Fruit fly (Drosophila melanogaster): ENCODE results near the gene eater.

eater gene

dm6 chr3R:27131408-27131807 lies 31.9 kb upstream of the eater start (continued):
- TF ChIP-seq phol (tag; optimal IDR thresholded peaks at IDR 0.05) (no peak), B-H2 (GFP tag; optimal IDR thresholded peaks at IDR 0.05) (peak; percentile 71), CG6175 (GFP tag; IDR thresholded peaks at IDR 0.05) (no peak), zen (tag; optimal IDR thresholded peaks at IDR 0.05) (no peak), cg (GFP tag; optimal IDR thresholded peaks at IDR 0.05) (no peak), ci (GFP tag; IDR thresholded peaks at IDR 0.05) (peak; percentile 58; the same call in 2 of the 3 replicates), bsh (GFP tag; optimal IDR thresholded peaks at IDR 0.05) (no peak), dmrt99B (tag; optimal IDR thresholded peaks at IDR 0.05) (peak; percentile 22), CG2712 (tag; optimal IDR thresholded peaks at IDR 0.05) (no peak), Atf-2 (GFP tag; optimal IDR thresholded peaks at IDR 0.05) (no peak), Rx (GFP tag; IDR thresholded peaks at IDR 0.05) (no peak), gcm2 (GFP tag; optimal IDR thresholded peaks at IDR 0.05) (no peak), dimm (GFP tag; IDR thresholded peaks at IDR 0.05) (no peak), Dip2 (GFP tag; IDR thresholded peaks at IDR 0.05) (no peak), slou (GFP tag; optimal IDR thresholded peaks at IDR 0.05) (no peak), pros (GFP tag; optimal IDR thresholded peaks at IDR 0.05) (no peak), CG4820 (GFP tag; optimal IDR thresholded peaks at IDR 0.05) (no peak), CG6854 (GFP tag; optimal IDR thresholded peaks at IDR 0.05) (peak; percentile 27), ranshi (GFP tag; IDR thresholded peaks at IDR 0.05) (peak; percentile 9; the same call in 1 of the 2 replicates), CkIIα-i1 (GFP tag; IDR thresholded peaks at IDR 0.05) (no peak), CG10543 (GFP tag; optimal IDR thresholded peaks at IDR 0.05) (peak; percentile 57), Antp (GFP tag; optimal IDR thresholded peaks at IDR 0.05) (peak; percentile 5), pb (GFP tag; optimal IDR thresholded peaks at IDR 0.05) (no peak), dati (GFP tag; IDR thresholded peaks at IDR 0.05) (no peak), Side (GFP tag; optimal IDR thresholded peaks at IDR 0.05) (peak; percentile 64), toy (GFP tag; IDR thresholded peaks at IDR 0.05) (peak; percentile 56; the same call in 1 of the 2 replicates), CG17328 (GFP tag; IDR thresholded peaks at IDR 0.05) (no peak), CG12391 (tag; optimal IDR thresholded peaks at IDR 0.05) (no peak), CG2889 (GFP tag; IDR thresholded peaks at IDR 0.05) (no peak), Gsc (GFP tag; IDR thresholded peaks at IDR 0.05) (no peak), CG17385 (GFP tag; optimal IDR thresholded peaks at IDR 0.05) (peak; percentile 15), Fer2 (tag; optimal IDR thresholded peaks at IDR 0.05) (peak; percentile 13), trh (GFP tag; optimal IDR thresholded peaks at IDR 0.05) (no peak), CG31441 (GFP tag; IDR thresholded peaks at IDR 0.05) (no peak), CG15601 (tag; optimal IDR thresholded peaks at IDR 0.05) (peak; percentile 64), stc (GFP tag; IDR thresholded peaks at IDR 0.05) (peak; percentile 25; the same call in 1 of the 2 replicates), gsb (GFP tag; IDR thresholded peaks at IDR 0.05) (no peak), kni (GFP tag; optimal IDR thresholded peaks at IDR 0.05) (no peak), NFAT (GFP tag; IDR thresholded peaks at IDR 0.05) (peak; percentile 24; the same call in 1 of the 2 replicates), h (optimal IDR thresholded peaks at IDR 0.05) (no peak), Fer1 (GFP tag; optimal IDR thresholded peaks at IDR 0.05) (peak; percentile 78), tgo (GFP tag; IDR thresholded peaks at IDR 0.05) (no peak), zfh2 (GFP tag; optimal IDR thresholded peaks at IDR 0.05) (peak; percentile 47), Doc2 (GFP tag; IDR thresholded peaks at IDR 0.05) (no peak), ken (GFP tag; IDR thresholded peaks at IDR 0.05) (no peak), CG14050 (GFP tag; IDR thresholded peaks at IDR 0.05) (no peak), otp (GFP tag; IDR thresholded peaks at IDR 0.05) (no peak), CG10979 (tag; optimal IDR thresholded peaks at IDR 0.05) (no peak), psq (GFP tag; optimal IDR thresholded peaks at IDR 0.05) (no peak), ase (GFP tag; IDR thresholded peaks at IDR 0.05) (no peak), CG17802 (tag; optimal IDR thresholded peaks at IDR 0.05) (no peak), CG3726 (GFP tag; IDR thresholded peaks at IDR 0.05) (no peak), aop (GFP tag; IDR thresholded peaks at IDR 0.05) (no peak)
